Fruit fly (Drosophila melanogaster) whole organism, larva: ENCODE results near the gene side-VII.
A peak's percentile ranks its signal among the peaks of the same experiment; 100 is the strongest.
"Not testable (repeated sequence)": the region's sequence is repeated elsewhere in the genome, so short reads cannot be mapped to it uniquely, and the experiment has no call there.

Source experiments
- noc ChIP-seq: fragments of 200-800 bp; sonication (Bioruptor generic); optimal IDR thresholded peaks from 3 replicates; lab custom pipeline; 2019; ENCODE audit warnings: missing biosample characterization, mild to moderate bottlenecking, missing genetic modification characterization, moderate library complexity

The side-VII gene

dm6 chr3R:9710886-9711285, 28.9 kb downstream of the side-VII start, which contains the start of the genes trbd and dmt:
TSS of gene trbd (minus strand) at chr3R:9711037.
TSS of gene dmt (plus strand) at chr3R:9711142.
- no peak for TF ChIP-seq noc (tag; lab: Kevin White, UChicago)

dm6 chr3R:9710228-9710627, 29.6 kb downstream of the side-VII start:
- TF ChIP-seq noc (tag; lab: Kevin White, UChicago) = no peak

dm6 chr3R:9705008-9705628, 34.7 kb downstream of the side-VII start, which contains the start of gene Unc-115a:
TSS of gene Unc-115a (minus strand) at chr3R:9705417.
- TF ChIP-seq noc (tag; lab: Kevin White, UChicago) = peak; percentile 46

dm6 chr3R:9704183-9705007, 35.4 kb downstream of the side-VII start:
- peak; percentile 47 for TF ChIP-seq noc (tag; lab: Kevin White, UChicago)

dm6 chr3R:9703273-9703672, 36.5 kb downstream of the side-VII start:
- TF ChIP-seq noc (tag; lab: Kevin White, UChicago) = no peak

- peak; percentile 91 for TF ChIP-seq noc (tag; lab: Kevin White, UChicago)
Observed at dm6 chr3R:9702567-9702966, 37.2 kb downstream of the side-VII start.

dm6 chr3R:9701897-9702296, 37.9 kb downstream of the side-VII start:
- no peak for TF ChIP-seq noc (tag; lab: Kevin White, UChicago)

dm6 chr3R:9701148-9701703, 38.6 kb downstream of the side-VII start:
- TF ChIP-seq noc (tag; lab: Kevin White, UChicago) = no peak

- TF ChIP-seq noc (tag; lab: Kevin White, UChicago) = peak; percentile 12
Observed at dm6 chr3R:9700513-9700912, 39.3 kb downstream of the side-VII start.

- TF ChIP-seq noc (tag; lab: Kevin White, UChicago) = no peak
Observed at dm6 chr3R:9694999-9695398, 44.8 kb downstream of the side-VII start.

- TF ChIP-seq noc (tag; lab: Kevin White, UChicago) = not testable (repeated sequence)
Observed at dm6 chr3R:9692675-9693129, 47.1 kb downstream of the side-VII start, which contains the start of the genes Unc-115b, p24-2 and CG32939. TSS of gene Unc-115b (minus strand) at chr3R:9692775. TSS of gene p24-2 (minus strand) at chr3R:9692794. TSS of gene CG32939 (plus strand) at chr3R:9693079.

- TF ChIP-seq noc (tag; lab: Kevin White, UChicago) = not testable (repeated sequence)
Observed at dm6 chr3R:9685376-9685775, 54.4 kb downstream of the side-VII start, which contains the start of the genes eca and CG18542. TSS of gene eca (minus strand) at chr3R:9685476. TSS of gene CG18542 (plus strand) at chr3R:9685760.

- no peak for TF ChIP-seq noc (tag; lab: Kevin White, UChicago)
Observed at dm6 chr3R:9684125-9684524, 55.7 kb downstream of the side-VII start, which contains the start of gene CG9444. TSS of gene CG9444 (minus strand) at chr3R:9684264.
